Worm (Caenorhabditis elegans): ENCODE data around the gene chil-6.
A peak's percentile ranks its signal among the peaks of the same experiment; 100 is the strongest.

Gene chil-6

ce11 chrII:9838260-9838935 is 19.3 kb downstream of the chil-6 start, which contains the start of gene arrd-4:
Gene arrd-4, minus strand, starts transcription at chrII:9838310.
- TF ChIP-seq nhr-11 (tag; optimal IDR thresholded peaks at IDR 0.05) (peak; percentile 86), egl-5 (tag; optimal IDR thresholded peaks at IDR 0.05) (no peak)

- no peak for TF ChIP-seq fos-1 (tag; optimal IDR thresholded peaks at IDR 0.05)
- no peak for TF ChIP-seq hmg-11 (tag; optimal IDR thresholded peaks at IDR 0.05)
- TF ChIP-seq R02D3.7 (tag; optimal IDR thresholded peaks at IDR 0.05): no peak
- TF ChIP-seq ceh-82 (tag; optimal IDR thresholded peaks at IDR 0.05): no peak
- TF ChIP-seq mml-1 (tag; optimal IDR thresholded peaks at IDR 0.05): no peak
- no peak for TF ChIP-seq nhr-12 (tag; optimal IDR thresholded peaks at IDR 0.05)
- TF ChIP-seq nhr-237 (tag; optimal IDR thresholded peaks at IDR 0.05): no peak
- TF ChIP-seq pha-4 (tag; optimal IDR thresholded peaks at IDR 0.05): no peak
- TF ChIP-seq elt-1 (tag; optimal IDR thresholded peaks at IDR 0.05): no peak
- TF ChIP-seq unc-39 (tag; optimal IDR thresholded peaks at IDR 0.05): no peak
- no peak for TF ChIP-seq nfya-1 (tag; optimal IDR thresholded peaks at IDR 0.05; ENCODE audit: insufficient read depth)
- TF ChIP-seq daf-12 (tag; optimal IDR thresholded peaks at IDR 0.05): no peak
- no peak for TF ChIP-seq nhr-25 (tag; optimal IDR thresholded peaks at IDR 0.05)
- TF ChIP-seq unc-62 (GFP tag; optimal IDR thresholded peaks at IDR 0.05): no peak
- no peak for TF ChIP-seq nhr-76 (tag; optimal IDR thresholded peaks at IDR 0.05)
- no peak for TF ChIP-seq ZK546.5 (tag; optimal IDR thresholded peaks at IDR 0.05)
- TF ChIP-seq pqm-1 (tag; optimal IDR thresholded peaks at IDR 0.05): no peak
- no peak for TF ChIP-seq skn-1 (tag; optimal IDR thresholded peaks at IDR 0.05)
Measured at ce11 chrII:9835958-9836357, 21.7 kb downstream of the chil-6 start.

- TF ChIP-seq elt-3 (tag; optimal IDR thresholded peaks at IDR 0.05) (no peak), lin-39 (tag; optimal IDR thresholded peaks at IDR 0.05) (no peak), elt-2 (tag; optimal IDR thresholded peaks at IDR 0.05) (no peak), nfya-1 (tag; optimal IDR thresholded peaks at IDR 0.05; ENCODE audit: insufficient read depth) (no peak), sea-2 (GFP tag; optimal IDR thresholded peaks at IDR 0.05) (no peak), skn-1 (tag; optimal IDR thresholded peaks at IDR 0.05) (no peak), nhr-67 (tag; optimal IDR thresholded peaks at IDR 0.05) (no peak), lsy-12 (tag; optimal IDR thresholded peaks at IDR 0.05) (no peak), nhr-28 (tag; optimal IDR thresholded peaks at IDR 0.05) (no peak)
Measured at ce11 chrII:9834921-9835320, 22.8 kb downstream of the chil-6 start, which contains the start of gene arrd-5. Gene arrd-5, plus strand, starts transcription at chrII:9835221.

- no peak for TF ChIP-seq lin-15B (tag; optimal IDR thresholded peaks at IDR 0.05)
- TF ChIP-seq R02D3.7 (tag; optimal IDR thresholded peaks at IDR 0.05): no peak
- no peak for TF ChIP-seq nfya-1 (tag; optimal IDR thresholded peaks at IDR 0.05; ENCODE audit: insufficient read depth)
- TF ChIP-seq ceh-16 (tag; optimal IDR thresholded peaks at IDR 0.05): no peak
- TF ChIP-seq ztf-4 (tag; optimal IDR thresholded peaks at IDR 0.05): no peak
- TF ChIP-seq ZK546.5 (tag; optimal IDR thresholded peaks at IDR 0.05): no peak
- no peak for TF ChIP-seq pha-4 (tag; optimal IDR thresholded peaks at IDR 0.05)
- no peak for TF ChIP-seq skn-1 (tag; optimal IDR thresholded peaks at IDR 0.05)
- no peak for TF ChIP-seq fos-1 (tag; optimal IDR thresholded peaks at IDR 0.05)
- TF ChIP-seq fkh-10 (GFP tag; optimal IDR thresholded peaks at IDR 0.05): no peak
- TF ChIP-seq elt-3 (tag; optimal IDR thresholded peaks at IDR 0.05): no peak
- TF ChIP-seq sea-2 (GFP tag; optimal IDR thresholded peaks at IDR 0.05): no peak
- no peak for TF ChIP-seq aly-2 (tag; optimal IDR thresholded peaks at IDR 0.05)
- no peak for TF ChIP-seq ceh-9 (tag; optimal IDR thresholded peaks at IDR 0.05)
- TF ChIP-seq nhr-237 (tag; optimal IDR thresholded peaks at IDR 0.05): no peak
- TF ChIP-seq nhr-25 (tag; optimal IDR thresholded peaks at IDR 0.05): no peak
- no peak for TF ChIP-seq nhr-43 (tag; optimal IDR thresholded peaks at IDR 0.05; ENCODE audit: poor library complexity, severe bottlenecking)
Measured at ce11 chrII:9833855-9834254, 23.8 kb downstream of the chil-6 start, which contains the start of gene ZK938.3. Gene ZK938.3, minus strand, starts transcription at chrII:9833955.

ce11 chrII:9831033-9831432 is 26.7 kb downstream of the chil-6 start, which contains the start of gene ZK938.12:
Gene ZK938.12, plus strand, starts transcription at chrII:9831333.
- TF ChIP-seq elt-3 (tag; optimal IDR thresholded peaks at IDR 0.05) (no peak), pqm-1 (tag; optimal IDR thresholded peaks at IDR 0.05) (no peak), ceh-9 (tag; optimal IDR thresholded peaks at IDR 0.05) (no peak), ceh-82 (tag; optimal IDR thresholded peaks at IDR 0.05) (no peak), unc-62 (GFP tag; optimal IDR thresholded peaks at IDR 0.05) (no peak), elt-2 (tag; optimal IDR thresholded peaks at IDR 0.05) (no peak), sea-2 (GFP tag; optimal IDR thresholded peaks at IDR 0.05) (no peak), fos-1 (tag; optimal IDR thresholded peaks at IDR 0.05) (no peak), R02D3.7 (tag; optimal IDR thresholded peaks at IDR 0.05) (no peak), lin-15B (tag; optimal IDR thresholded peaks at IDR 0.05) (no peak), nhr-43 (tag; optimal IDR thresholded peaks at IDR 0.05; ENCODE audit: poor library complexity, severe bottlenecking) (no peak), nhr-12 (tag; optimal IDR thresholded peaks at IDR 0.05) (no peak), nhr-67 (tag; optimal IDR thresholded peaks at IDR 0.05) (no peak), ceh-28 (tag; optimal IDR thresholded peaks at IDR 0.05) (no peak), lin-39 (tag; optimal IDR thresholded peaks at IDR 0.05) (no peak)
